Fruit fly (Drosophila melanogaster): ENCODE measurements around the gene Torsin.

DNA sequence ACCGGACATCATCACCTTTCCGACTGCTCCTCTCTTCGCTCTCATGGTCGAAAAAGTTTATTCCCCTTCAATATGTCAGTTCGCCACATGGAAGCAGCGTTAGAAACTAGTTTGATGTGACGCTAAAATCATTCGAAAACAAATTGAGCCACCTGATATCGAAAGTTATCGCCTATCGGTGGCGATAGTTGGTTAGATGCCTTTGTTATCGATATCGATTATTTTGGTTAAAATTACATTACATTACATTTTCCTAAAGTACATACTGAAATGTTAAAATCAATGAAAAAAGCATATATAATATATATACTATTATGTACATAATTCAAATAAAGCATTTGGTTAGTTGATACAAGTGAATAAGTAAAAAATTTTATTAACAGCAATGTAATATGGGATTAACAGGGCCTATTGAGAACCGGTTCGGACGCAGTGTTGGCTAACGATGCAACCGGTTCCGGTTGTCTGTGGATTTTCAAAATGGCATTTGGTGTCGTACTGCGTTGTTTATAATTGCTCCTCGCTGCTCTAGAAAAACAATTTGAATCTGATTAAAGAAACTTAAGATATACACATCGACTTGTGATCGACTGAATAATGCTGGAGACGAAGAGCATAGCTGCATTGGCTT is 13.9 kb downstream of the Torsin start, which contains the start of the genes Alms1a and pon:
- no peak for TF ChIP-seq CTCF (optimal IDR thresholded peaks at IDR 0.05)
- no peak for TF ChIP-seq CG8478 (optimal IDR thresholded peaks at IDR 0.05)

Measured in S2 (cell line).